Worm (Caenorhabditis elegans): ENCODE measurements around the gene gst-13.

- no peak for TF ChIP-seq cog-1 (tag; optimal IDR thresholded peaks at IDR 0.05)
- TF ChIP-seq ztf-29 (GFP tag; IDR thresholded peaks at IDR 0.05): no peak
- TF ChIP-seq flt-1 (GFP tag; IDR thresholded peaks at IDR 0.05): no peak
- no peak for TF ChIP-seq med-1 (GFP tag; optimal IDR thresholded peaks at IDR 0.05; ENCODE audit: insufficient read depth)
- no peak for TF ChIP-seq T22C8.4 (GFP tag; IDR thresholded peaks at IDR 0.05)
These were observed 38.3 kb downstream of the gst-13 start, which contains the start of gene C01G6.3 for ce11 chrII:9269588-9269987.

Data from whole organism, midembryonic.